Worm (Caenorhabditis elegans) whole organism, young adult: ENCODE results near the gene perm-1.

Source experiments
- F57C9.4 ChIP-seq: sonication (generic microtip); optimal IDR thresholded peaks from 2 replicates; lab custom pipeline; 2017; ENCODE audit warnings: mild to moderate bottlenecking, missing genetic modification characterization, missing compliant biosample characterization
- madf-6 ChIP-seq: fragments of 200-800 bp; sonication (Bioruptor generic); IDR thresholded peaks from 2 replicates; pipeline ENCODE4 v1.3.6; 2022; ENCODE audit warnings: missing genetic modification reagents, missing genetic modification characterization, missing compliant biosample characterization
- nhr-90 ChIP-seq: sonication (generic microtip); optimal IDR thresholded peaks from 2 replicates; lab custom pipeline; 2016; ENCODE audit warnings: missing genotype, mild to moderate bottlenecking, missing genetic modification characterization, missing compliant biosample characterization
- snpc-4 ChIP-seq, 5 experiments: fragments of 150-350 bp in 1 of 5; sonication (generic microtip) in 4 of 5; optimal IDR thresholded peaks; 2 replicates each; lab custom pipeline; 2014 to 2018; ENCODE audit warnings: missing genetic modification characterization in 5 of 5, missing biosample characterization in 3 of 5, antibody characterized with exemption in 2 of 5, mild to moderate bottlenecking in 2 of 5, missing compliant biosample characterization in 2 of 5, missing genotype in 2 of 5, moderate library complexity in 2 of 5, missing genetic modification reagents in 1 of 5
- somi-1 ChIP-seq: fragments of 200-800 bp; sonication (Bioruptor generic); optimal IDR thresholded peaks from 2 replicates; lab custom pipeline; 2018; ENCODE audit warnings: mild to moderate bottlenecking, missing genetic modification characterization, missing compliant biosample characterization

DNA sequence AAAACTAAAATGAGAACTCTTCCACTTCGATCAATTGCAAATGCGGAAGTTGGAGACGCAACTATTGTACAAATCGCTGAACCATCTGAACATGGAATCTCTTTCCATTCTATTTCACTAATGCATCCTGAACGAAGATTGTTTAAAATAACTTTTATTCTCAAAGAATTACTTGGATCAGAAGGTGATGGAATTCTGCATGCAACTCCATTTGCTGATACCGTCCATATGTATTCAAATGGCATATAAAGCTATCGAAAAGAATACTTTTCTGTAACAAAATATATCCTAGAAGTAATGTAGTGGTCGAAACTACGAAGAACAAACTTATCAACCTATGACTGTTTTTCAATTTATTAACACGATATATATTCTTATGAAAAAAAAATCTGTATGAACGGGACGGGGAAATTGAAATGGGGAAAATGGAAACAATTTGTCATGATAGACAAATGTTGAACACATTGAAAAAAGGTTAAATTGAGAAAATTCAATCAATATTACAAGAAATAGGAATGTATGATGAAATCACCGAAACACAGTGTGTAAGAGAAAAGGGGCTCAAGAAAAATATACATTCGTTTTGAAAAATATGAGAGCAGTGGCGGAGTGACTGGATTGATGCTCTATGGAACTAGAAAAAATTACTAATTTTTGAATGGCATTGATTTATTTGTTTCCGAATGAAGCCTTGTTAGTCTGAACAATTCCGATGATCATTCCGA, 2.7 kb upstream of the perm-1 start, which contains the start of gene T01H3.2:
- no peak for TF ChIP-seq F57C9.4
- no peak for TF ChIP-seq snpc-4 (GFP tag; optimal IDR thresholded peaks at IDR 0.05; lab: Kevin White, UChicago)
- TF ChIP-seq snpc-4 (tag; optimal IDR thresholded peaks at IDR 0.05; lab: Kevin White, UChicago) = no peak
- TF ChIP-seq somi-1 (GFP tag; lab: Kevin White, UChicago) = no peak
- no peak for TF ChIP-seq nhr-90 (tag; lab: Kevin White, UChicago)
- TF ChIP-seq madf-6 = no peak; the same call in 1 of the 2 replicates
